Worm (Caenorhabditis elegans) whole organism, L1 larva: Measurements from ENCODE around the gene F54H12.10.

Experiments
- ceh-82 ChIP-seq, 3 experiments: fragments of 150-350 bp in 1 of 3; sonication (generic microtip) in 2 of 3; optimal IDR thresholded peaks; 2 replicates each; lab custom pipeline; 2014 to 2017; ENCODE audit warnings: missing biosample characterization in 3 of 3, missing genetic modification characterization in 3 of 3
- elt-3 ChIP-seq, 6 experiments: fragments of 150-350 bp in 1 of 6; sonication (generic microtip); optimal IDR thresholded peaks; 2 replicates each; lab custom pipeline; 2017 to 2018; ENCODE audit warnings: missing biosample characterization in 6 of 6, missing genetic modification characterization in 6 of 6, inconsistent platforms in 1 of 6
- lin-15B ChIP-seq: fragments of 150-350 bp; sonication (generic microtip); optimal IDR thresholded peaks from 3 replicates; lab custom pipeline; 2014; ENCODE audit warnings: missing biosample characterization, missing genetic modification characterization
- lsy-2 ChIP-seq, 2 experiments: fragments of 150-350 bp; optimal IDR thresholded peaks; 2 replicates each; lab custom pipeline; 2014; ENCODE audit warnings: missing biosample characterization in 2 of 2, missing genetic modification characterization in 2 of 2
- nhr-237 ChIP-seq: fragments of 150-350 bp; optimal IDR thresholded peaks from 2 replicates; lab custom pipeline; 2014; ENCODE audit warnings: missing biosample characterization, missing genetic modification characterization
- nhr-84 ChIP-seq: sonication (generic microtip); optimal IDR thresholded peaks from 2 replicates; lab custom pipeline; 2017; ENCODE audit warnings: missing biosample characterization, missing genetic modification characterization
- pag-3 ChIP-seq: sonication (generic microtip); optimal IDR thresholded peaks from 2 replicates; lab custom pipeline; 2017; ENCODE audit warnings: missing genetic modification characterization, mild to moderate bottlenecking, missing compliant biosample characterization, antibody characterized with exemption, borderline replicate concordance; ENCODE audit not compliant: insufficient read depth

DNA sequence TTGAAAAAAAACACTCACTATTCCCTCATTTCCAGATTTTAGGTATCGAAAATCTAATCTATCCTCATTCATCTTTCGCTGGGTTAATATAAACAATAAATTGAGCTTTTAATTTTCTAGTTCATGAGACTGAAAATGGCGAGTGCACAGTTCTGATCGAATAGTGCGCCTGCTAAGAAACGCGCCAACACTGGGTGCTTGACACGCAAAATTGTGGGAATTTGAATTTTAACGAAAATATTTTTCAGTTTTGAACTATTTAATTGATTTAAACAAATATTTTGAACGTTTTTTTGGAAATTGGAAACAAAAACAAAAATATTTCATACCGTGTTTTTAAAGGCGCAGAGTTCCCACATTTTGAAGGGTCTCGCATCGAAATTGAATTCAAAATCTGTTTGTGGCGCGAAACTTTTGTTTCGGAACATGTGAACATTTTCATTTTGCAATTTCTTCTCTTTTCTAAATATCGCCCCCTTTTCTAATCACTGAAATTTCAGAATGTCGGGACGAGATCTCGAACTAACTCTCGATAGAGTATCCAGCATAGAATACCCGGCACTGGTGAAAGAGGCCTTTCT is 30.1 kb downstream of the F54H12.10 start, which contains the start of the genes C29E4.13 and npp-15:
- TF ChIP-seq ceh-82 (tag; optimal IDR thresholded peaks at IDR 0.05; lab: Kevin White, UChicago) (peak in 1 of 3 experiments; percentile 35), lin-15B (tag; lab: Kevin White, UChicago) (peak; percentile 18), nhr-84 (tag; lab: Kevin White, UChicago) (no peak), nhr-237 (tag; lab: Kevin White, UChicago) (no peak), lsy-2 (tag; optimal IDR thresholded peaks at IDR 0.05; lab: Kevin White, UChicago) (peak; percentile 64 to 74), pag-3 (tag; lab: Kevin White, UChicago) (no peak), elt-3 (tag; optimal IDR thresholded peaks at IDR 0.05; lab: Kevin White, UChicago) (no peak)
